Fruit fly (Drosophila melanogaster): ENCODE data around the gene Obp83cd.

Gene Obp83cd

dm6 chr3R:6153574-6153973, 45.6 kb downstream of the Obp83cd start:
- TF ChIP-seq CG17801 (GFP tag; optimal IDR thresholded peaks at IDR 0.05; ENCODE audit: partially characterized antibody): no peak

- no peak for TF ChIP-seq CG17801 (GFP tag; optimal IDR thresholded peaks at IDR 0.05; ENCODE audit: partially characterized antibody)
Observed at dm6 chr3R:6154773-6155295, 46.9 kb downstream of the Obp83cd start.

dm6 chr3R:6156963-6157498, 49.1 kb downstream of the Obp83cd start, which contains the start of gene CG31559:
Gene CG31559, minus strand, starts transcription at chr3R:6157235.
- TF ChIP-seq CG17801 (GFP tag; optimal IDR thresholded peaks at IDR 0.05; ENCODE audit: partially characterized antibody): no peak
